Fruit fly (Drosophila melanogaster) whole organism, prepupa: ENCODE data around the gene CG4829.

Experiments
- Blimp-1 ChIP-seq: fragments of 200-800 bp; sonication (Bioruptor generic); optimal IDR thresholded peaks from 3 replicates; lab custom pipeline; 2017; ENCODE audit warnings: missing biosample characterization, missing genetic modification characterization, mild to moderate bottlenecking, moderate library complexity, missing genetic modification reagents
- CG10631 ChIP-seq: fragments of 200-800 bp; sonication (Bioruptor generic); optimal IDR thresholded peaks from 2 replicates; lab custom pipeline; 2016; ENCODE audit warnings: missing biosample characterization, missing genetic modification characterization
- CG10669 ChIP-seq: fragments of 200-800 bp; sonication (Bioruptor generic); optimal IDR thresholded peaks from 3 replicates; lab custom pipeline; 2018; ENCODE audit warnings: missing biosample characterization, mild to moderate bottlenecking, missing genetic modification characterization, moderate library complexity
- CG11762 ChIP-seq: fragments of 200-800 bp; sonication (Bioruptor generic); optimal IDR thresholded peaks from 3 replicates; lab custom pipeline; 2016; ENCODE audit warnings: missing biosample characterization, missing genetic modification characterization; ENCODE audit not compliant: insufficient read depth
- CG15336 ChIP-seq: fragments of 200-800 bp; sonication (Bioruptor generic); IDR thresholded peaks from 2 replicates; pipeline ENCODE4 v1.3.6; 2022; ENCODE audit warnings: missing biosample characterization, missing genetic modification characterization
- CG16779 ChIP-seq: fragments of 200-800 bp; sonication (Bioruptor generic); optimal IDR thresholded peaks from 3 replicates; lab custom pipeline; 2017; ENCODE audit warnings: missing biosample characterization, mild to moderate bottlenecking, missing genetic modification characterization
- CG31627 ChIP-seq: fragments of 200-800 bp; sonication (Bioruptor generic); optimal IDR thresholded peaks from 3 replicates; lab custom pipeline; 2016; ENCODE audit warnings: missing biosample characterization, missing genetic modification characterization
- CG32006 ChIP-seq: fragments of 200-800 bp; sonication (Bioruptor generic); optimal IDR thresholded peaks from 3 replicates; lab custom pipeline; 2017; ENCODE audit warnings: missing biosample characterization, mild to moderate bottlenecking, missing genetic modification characterization
- CG4318 ChIP-seq: fragments of 200-800 bp; sonication (Bioruptor generic); optimal IDR thresholded peaks from 3 replicates; lab custom pipeline; 2017; ENCODE audit warnings: missing biosample characterization, mild to moderate bottlenecking, missing genetic modification characterization
- CG6276 ChIP-seq: fragments of 200-800 bp; sonication (Bioruptor generic); optimal IDR thresholded peaks from 2 replicates; lab custom pipeline; 2017; ENCODE audit warnings: missing biosample characterization, mild to moderate bottlenecking, missing genetic modification characterization
- CG6792 ChIP-seq: fragments of 200-800 bp; sonication (Bioruptor generic); optimal IDR thresholded peaks from 3 replicates; lab custom pipeline; 2016; ENCODE audit warnings: missing biosample characterization, missing genetic modification characterization
- CG7368 ChIP-seq: fragments of 200-800 bp; sonication (Bioruptor generic); optimal IDR thresholded peaks from 3 replicates; lab custom pipeline; 2016; ENCODE audit warnings: missing biosample characterization, missing genetic modification characterization
- CG8119 ChIP-seq: fragments of 200-800 bp; sonication (Bioruptor generic); IDR thresholded peaks from 3 replicates; pipeline ENCODE4 v1.3.6; 2022; ENCODE audit warnings: missing biosample characterization, missing genetic modification characterization
- CG8632 ChIP-seq: fragments of 200-800 bp; sonication (Bioruptor generic); optimal IDR thresholded peaks from 3 replicates; lab custom pipeline; 2016; ENCODE audit warnings: missing biosample characterization, missing genetic modification characterization
- Eip93F ChIP-seq: fragments of 200-800 bp; sonication (Bioruptor generic); optimal IDR thresholded peaks from 2 replicates; lab custom pipeline; 2016; ENCODE audit warnings: missing biosample characterization, mild to moderate bottlenecking, missing genetic modification characterization
- Hr38 ChIP-seq: sonication (Bioruptor generic); optimal IDR thresholded peaks from 2 replicates; lab custom pipeline; 2016; ENCODE audit warnings: missing biosample characterization, missing genetic modification characterization
- Hr39 ChIP-seq: fragments of 200-800 bp; sonication (Bioruptor generic); optimal IDR thresholded peaks from 2 replicates; lab custom pipeline; 2016; ENCODE audit warnings: missing biosample characterization, missing genetic modification characterization
- Lpt ChIP-seq: fragments of 200-800 bp; sonication (Bioruptor generic); optimal IDR thresholded peaks from 3 replicates; lab custom pipeline; 2016; ENCODE audit warnings: missing biosample characterization, missing genetic modification characterization
- Met ChIP-seq: fragments of 200-800 bp; sonication (Bioruptor generic); optimal IDR thresholded peaks from 3 replicates; lab custom pipeline; 2016; ENCODE audit warnings: missing biosample characterization, missing genetic modification characterization
- eg ChIP-seq: fragments of 200-800 bp; sonication (Bioruptor generic); IDR thresholded peaks from 3 replicates; pipeline ENCODE4 v1.3.6; 2022; ENCODE audit warnings: missing biosample characterization, missing genetic modification characterization
- fkh ChIP-seq: fragments of 200-800 bp; sonication (Bioruptor generic); optimal IDR thresholded peaks from 3 replicates; lab custom pipeline; 2017; ENCODE audit warnings: missing biosample characterization, mild to moderate bottlenecking, missing genetic modification characterization, moderate library complexity
- lz ChIP-seq: fragments of 200-800 bp; sonication (Bioruptor generic); optimal IDR thresholded peaks from 3 replicates; lab custom pipeline; 2016; ENCODE audit warnings: missing biosample characterization, missing genetic modification characterization
- salr ChIP-seq, 2 experiments: fragments of 200-800 bp; sonication (Bioruptor generic); optimal IDR thresholded peaks; 3 replicates each; lab custom pipeline; 2016 to 2018; ENCODE audit warnings: missing biosample characterization in 2 of 2, missing genetic modification characterization in 2 of 2, mild to moderate bottlenecking in 1 of 2
- spab ChIP-seq: fragments of 200-800 bp; sonication (Bioruptor generic); optimal IDR thresholded peaks from 2 replicates; lab custom pipeline; 2017; ENCODE audit warnings: missing biosample characterization, mild to moderate bottlenecking, missing genetic modification characterization, missing genetic modification reagents
- topi ChIP-seq: fragments of 200-800 bp; sonication (Bioruptor generic); optimal IDR thresholded peaks from 3 replicates; lab custom pipeline; 2016; ENCODE audit warnings: missing biosample characterization, missing genetic modification characterization
- vri ChIP-seq: fragments of 200-800 bp; sonication (Bioruptor generic); optimal IDR thresholded peaks from 3 replicates; lab custom pipeline; 2016; ENCODE audit warnings: missing biosample characterization, mild to moderate bottlenecking, missing genetic modification characterization

The CG4829 gene

dm6 chrX:16873053-16873452 is 61.6 kb downstream of the CG4829 start (continued):
- TF ChIP-seq CG8119 (GFP tag; lab: Robert Waterston, UW) (peak; percentile 85), Hr39 (GFP tag; lab: Kevin White, UChicago) (no peak), CG31627 (GFP tag; lab: Kevin White, UChicago) (no peak), spab (GFP tag; lab: Kevin White, UChicago) (peak; percentile 26), Eip93F (GFP tag; lab: Kevin White, UChicago) (no peak), Blimp-1 (GFP tag; lab: Kevin White, UChicago) (peak; percentile 62), Hr38 (GFP tag; lab: Kevin White, UChicago) (no peak), lz (GFP tag; lab: Kevin White, UChicago) (peak; percentile 16), CG4318 (peak; percentile 75), Met (GFP tag; lab: Kevin White, UChicago) (peak; percentile 9), CG7368 (GFP tag; lab: Kevin White, UChicago) (peak; percentile 32), CG15336 (GFP tag; lab: Robert Waterston, UW) (peak; percentile 83), CG32006 (GFP tag; lab: Kevin White, UChicago) (peak; percentile 92), fkh (GFP tag; lab: Kevin White, UChicago) (no peak), eg (GFP tag; lab: Robert Waterston, UW) (peak; percentile 66), salr (GFP tag; optimal IDR thresholded peaks at IDR 0.05; lab: Kevin White, UChicago) (peak in 1 of 2 experiments; percentile 21), CG10631 (GFP tag; lab: Kevin White, UChicago) (peak; percentile 65), CG6276 (peak; percentile 76), Lpt (GFP tag; lab: Kevin White, UChicago) (peak; percentile 25), CG11762 (GFP tag; lab: Kevin White, UChicago) (peak; percentile 30), topi (GFP tag; lab: Kevin White, UChicago) (no peak), CG6792 (GFP tag; lab: Kevin White, UChicago) (peak; percentile 54), vri (no peak)

dm6 chrX:16874671-16875070 is 63.2 kb downstream of the CG4829 start:
- TF ChIP-seq vri, result no peak
- no peak for TF ChIP-seq CG8632
- no peak for TF ChIP-seq CG4318
- TF ChIP-seq spab (GFP tag; lab: Kevin White, UChicago), result no peak
- no peak for TF ChIP-seq CG32006 (GFP tag; lab: Kevin White, UChicago)
- no peak for TF ChIP-seq CG10669
- 0 out of 3 replicates have a peak, but pooled peaks have one; percentile 9 for TF ChIP-seq eg (GFP tag; lab: Robert Waterston, UW)
- no peak for TF ChIP-seq CG16779 (tag; lab: Kevin White, UChicago)
